Fruit fly (Drosophila melanogaster): ENCODE measurements around the gene CG11786.

Gene CG11786

dm6 chr3R:25004763-25005162 is 41.4 kb upstream of the CG11786 start (continued):
- TF ChIP-seq Eip74EF (GFP tag; optimal IDR thresholded peaks at IDR 0.05) (peak in 1 of 2 experiments; percentile 38), CG1792 (GFP tag; optimal IDR thresholded peaks at IDR 0.05) (no peak), pfk (GFP tag; optimal IDR thresholded peaks at IDR 0.05) (no peak), Sox100B (GFP tag; optimal IDR thresholded peaks at IDR 0.05) (no peak), CG10654 (GFP tag; optimal IDR thresholded peaks at IDR 0.05) (peak; percentile 32), dysf (GFP tag; IDR thresholded peaks at IDR 0.05) (peak; percentile 79), CG17385 (GFP tag; optimal IDR thresholded peaks at IDR 0.05) (peak; percentile 43), br (optimal IDR thresholded peaks at IDR 0.05) (no peak), tx (GFP tag; optimal IDR thresholded peaks at IDR 0.05) (peak; percentile 20), CG4707 (GFP tag; optimal IDR thresholded peaks at IDR 0.05) (no peak), ci (GFP tag; IDR thresholded peaks at IDR 0.05) (peak; percentile 80), BtbVII (GFP tag; optimal IDR thresholded peaks at IDR 0.05) (no peak), phol (tag; optimal IDR thresholded peaks at IDR 0.05) (peak; percentile 57), hbn (GFP tag; IDR thresholded peaks at IDR 0.05; ENCODE audit: partially characterized antibody) (no peak), peb (GFP tag; IDR thresholded peaks at IDR 0.05) (no peak), CG14965 (GFP tag; optimal IDR thresholded peaks at IDR 0.05; ENCODE audit: borderline replicate concordance) (no peak), sr (GFP tag; IDR thresholded peaks at IDR 0.05) (peak; percentile 58; the same call in 2 of the 3 replicates), CG16863 (GFP tag; optimal IDR thresholded peaks at IDR 0.05) (peak; percentile 42), CG1529 (GFP tag; optimal IDR thresholded peaks at IDR 0.05) (no peak), jumu (GFP tag; optimal IDR thresholded peaks at IDR 0.05) (no peak), Dad (GFP tag; optimal IDR thresholded peaks at IDR 0.05) (peak; percentile 50), Hmx (GFP tag; optimal IDR thresholded peaks at IDR 0.05) (no peak), gcm (GFP tag; optimal IDR thresholded peaks at IDR 0.05) (no peak), ewg (GFP tag; optimal IDR thresholded peaks at IDR 0.05) (peak; percentile 20), Sry-β (GFP tag; optimal IDR thresholded peaks at IDR 0.05) (no peak), Ada2b (GFP tag; IDR thresholded peaks at IDR 0.05) (peak; percentile 61), CG8089 (GFP tag; optimal IDR thresholded peaks at IDR 0.05) (peak; percentile 19), CG9609 (GFP tag; optimal IDR thresholded peaks at IDR 0.05) (peak; percentile 36), cas (GFP tag; IDR thresholded peaks at IDR 0.05) (no peak), Usf (GFP tag; optimal IDR thresholded peaks at IDR 0.05) (no peak), Hr78 (GFP tag; optimal IDR thresholded peaks at IDR 0.05) (no peak), sens (GFP tag) (peak; percentile 90), p53 (GFP tag; optimal IDR thresholded peaks at IDR 0.05) (no peak), CG7357 (GFP tag; IDR thresholded peaks at IDR 0.05) (peak; percentile 45; the same call in 2 of the 3 replicates), Optix (GFP tag; IDR thresholded peaks at IDR 0.05) (no peak), toy (GFP tag; IDR thresholded peaks at IDR 0.05) (no peak), CG17186 (GFP tag; optimal IDR thresholded peaks at IDR 0.05) (no peak), CG13424 (tag; optimal IDR thresholded peaks at IDR 0.05) (peak; percentile 59), Dfd (GFP tag; optimal IDR thresholded peaks at IDR 0.05) (no peak), Hsf (GFP tag; optimal IDR thresholded peaks at IDR 0.05) (peak; percentile 51), Taf1 (GFP tag; IDR thresholded peaks at IDR 0.05) (no peak), klu (GFP tag; IDR thresholded peaks at IDR 0.05) (no peak), fru (optimal IDR thresholded peaks at IDR 0.05) (no peak), CG12659 (GFP tag; optimal IDR thresholded peaks at IDR 0.05) (peak; percentile 26), seq (GFP tag; IDR thresholded peaks at IDR 0.05) (peak; percentile 62; the same call in 1 of the 2 replicates), CG7928 (GFP tag; optimal IDR thresholded peaks at IDR 0.05) (no peak), CG10366 (GFP tag; IDR thresholded peaks at IDR 0.05) (peak; percentile 66), CG13624 (GFP tag; optimal IDR thresholded peaks at IDR 0.05) (no peak), CG18476 (GFP tag; optimal IDR thresholded peaks at IDR 0.05) (no peak), btn (GFP tag; optimal IDR thresholded peaks at IDR 0.05) (no peak), fd96Cb (tag; optimal IDR thresholded peaks at IDR 0.05) (peak; percentile 56), bcd (GFP tag; optimal IDR thresholded peaks at IDR 0.05) (peak; percentile 15), CG31388 (GFP tag; optimal IDR thresholded peaks at IDR 0.05) (peak; percentile 8)

Measured in whole organism, embryonic.